Worm (Caenorhabditis elegans): ENCODE data around the gene F46H5.4.

The F46H5.4 gene

ce11 chrX:7229357-7229756, 25.1 kb downstream of the F46H5.4 start:
- TF ChIP-seq athp-1 (tag; optimal IDR thresholded peaks at IDR 0.05) (no peak), hrde-1 (tag; optimal IDR thresholded peaks at IDR 0.05; ENCODE audit: borderline replicate concordance) (no peak), F22D6.2 (tag; optimal IDR thresholded peaks at IDR 0.05) (no peak), Y67H2A.10 (GFP tag; conservative IDR thresholded peaks at IDR 0.05) (no peak), let-607 (tag; optimal IDR thresholded peaks at IDR 0.05) (no peak), rec-8 (tag; optimal IDR thresholded peaks at IDR 0.05) (no peak)

ce11 chrX:7225028-7225427, 29.4 kb downstream of the F46H5.4 start:
- TF ChIP-seq F37B4.10 (GFP tag; IDR thresholded peaks at IDR 0.05) (0 out of 2 replicates have a peak, but pooled peaks have one; percentile 22), dpl-1 (GFP tag; optimal IDR thresholded peaks at IDR 0.05) (no peak)

DNA sequence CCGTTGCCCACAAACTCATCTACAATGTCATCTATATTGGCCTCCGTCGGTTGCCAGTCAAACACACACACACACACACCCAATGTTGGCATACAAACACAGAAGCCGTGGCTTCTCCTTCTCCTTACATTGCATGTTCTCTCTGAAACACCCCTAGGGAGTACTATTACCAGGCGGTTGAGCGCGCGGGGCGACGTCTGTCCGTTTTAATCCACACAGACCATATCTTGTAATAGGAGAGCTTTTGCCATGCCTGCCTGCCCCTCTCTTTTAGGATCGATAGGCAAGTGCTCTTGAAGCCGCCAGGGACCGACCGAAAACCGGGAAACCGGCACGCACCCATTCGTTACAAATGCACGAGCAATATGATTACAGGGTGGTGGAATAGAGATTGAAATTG, 29.9 kb downstream of the F46H5.4 start:
- TF ChIP-seq ceh-58 (GFP tag; IDR thresholded peaks at IDR 0.05): no peak
- no peak for TF ChIP-seq madf-3 (GFP tag; IDR thresholded peaks at IDR 0.05)
- TF ChIP-seq F33H1.4 (GFP tag; IDR thresholded peaks at IDR 0.05): 0 out of 2 replicates have a peak, but pooled peaks have one; percentile 9
- TF ChIP-seq attf-3 (GFP tag; conservative IDR thresholded peaks at IDR 0.05): 0 out of 2 replicates have a peak, but pooled peaks have one; percentile 11
- TF ChIP-seq aptf-2 (GFP tag; conservative IDR thresholded peaks at IDR 0.05): no peak
- no peak for TF ChIP-seq B0019.2 (GFP tag; conservative IDR thresholded peaks at IDR 0.05)
- 0 out of 2 replicates have a peak, but pooled peaks have one; percentile 33 for TF ChIP-seq zfh-2 (GFP tag; conservative IDR thresholded peaks at IDR 0.05)
- TF ChIP-seq K12H6.12 (tag; optimal IDR thresholded peaks at IDR 0.05): no peak
- no peak for TF ChIP-seq let-607 (tag; optimal IDR thresholded peaks at IDR 0.05)
- TF ChIP-seq tbp1 (GFP tag; optimal IDR thresholded peaks at IDR 0.05): no peak
- TF ChIP-seq cebp-2 (GFP tag; IDR thresholded peaks at IDR 0.05): no peak
- no peak for TF ChIP-seq lin-40 (tag; optimal IDR thresholded peaks at IDR 0.05)
- no peak for TF ChIP-seq unc-62 (GFP tag; optimal IDR thresholded peaks at IDR 0.05)

DNA sequence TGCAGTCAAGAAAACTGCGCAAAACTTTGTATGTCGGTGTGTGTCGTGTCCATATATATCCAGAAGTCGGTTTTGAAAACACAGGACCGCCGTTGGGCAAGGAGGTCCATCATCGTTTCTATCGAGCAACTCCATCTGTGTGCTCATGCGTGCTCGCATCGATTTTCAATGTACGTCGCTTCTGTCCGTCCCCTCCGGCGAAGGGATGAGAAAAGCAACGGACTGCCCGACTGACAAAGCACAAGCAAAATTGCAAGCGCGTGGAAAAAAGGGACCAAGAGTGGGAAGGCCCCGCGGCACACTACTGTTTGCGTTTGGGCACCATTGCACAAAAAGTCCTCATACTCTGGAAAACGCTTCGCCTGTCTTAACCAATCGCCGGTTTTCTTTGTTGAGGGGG, 32.0 kb downstream of the F46H5.4 start:
- no peak for TF ChIP-seq ceh-79 (tag; optimal IDR thresholded peaks at IDR 0.05)
- no peak for TF ChIP-seq C06A6.2 (GFP tag; conservative IDR thresholded peaks at IDR 0.05)
- TF ChIP-seq F33H1.4 (GFP tag; IDR thresholded peaks at IDR 0.05): no peak
- TF ChIP-seq zfh-2 (GFP tag; conservative IDR thresholded peaks at IDR 0.05): peak; percentile 63
- no peak for TF ChIP-seq Y95B8A.8 (GFP tag; IDR thresholded peaks at IDR 0.05)
- TF ChIP-seq B0019.2 (GFP tag; conservative IDR thresholded peaks at IDR 0.05): no peak
- no peak for TF ChIP-seq B0035.1 (tag; optimal IDR thresholded peaks at IDR 0.05)
- TF ChIP-seq rpc-1 (optimal IDR thresholded peaks at IDR 0.05): no peak
- no peak for TF ChIP-seq rpc-1 (tag; optimal IDR thresholded peaks at IDR 0.05)
- no peak for TF ChIP-seq akir-1 (GFP tag; optimal IDR thresholded peaks at IDR 0.05)
- no peak for TF ChIP-seq snpc-3.4 (tag; optimal IDR thresholded peaks at IDR 0.05)
- TF ChIP-seq aptf-2 (GFP tag; conservative IDR thresholded peaks at IDR 0.05): no peak
- TF ChIP-seq B0336.3 (GFP tag; IDR thresholded peaks at IDR 0.05): no peak
- TF ChIP-seq F57C9.4 (tag; optimal IDR thresholded peaks at IDR 0.05): no peak
- TF ChIP-seq nhr-80 (tag; optimal IDR thresholded peaks at IDR 0.05): no peak
- no peak for TF ChIP-seq fkh-3 (tag; optimal IDR thresholded peaks at IDR 0.05)
- peak; percentile 6 for TF ChIP-seq ceh-27 (GFP tag; optimal IDR thresholded peaks at IDR 0.05)
- no peak for TF ChIP-seq cebp-1 (GFP tag; IDR thresholded peaks at IDR 0.05)
- peak; percentile 14 for TF ChIP-seq cebp-1 (tag; optimal IDR thresholded peaks at IDR 0.05)
- TF ChIP-seq cebp-2 (GFP tag; IDR thresholded peaks at IDR 0.05): no peak
- TF ChIP-seq ets-4 (GFP tag; optimal IDR thresholded peaks at IDR 0.05): no peak
- peak; percentile 11 for TF ChIP-seq K12H6.12 (tag; optimal IDR thresholded peaks at IDR 0.05)
- no peak for TF ChIP-seq die-1 (tag; optimal IDR thresholded peaks at IDR 0.05)
